Worm (Caenorhabditis elegans): Measurements from ENCODE around the gene F37A4.6.

Gene F37A4.6

DNA sequence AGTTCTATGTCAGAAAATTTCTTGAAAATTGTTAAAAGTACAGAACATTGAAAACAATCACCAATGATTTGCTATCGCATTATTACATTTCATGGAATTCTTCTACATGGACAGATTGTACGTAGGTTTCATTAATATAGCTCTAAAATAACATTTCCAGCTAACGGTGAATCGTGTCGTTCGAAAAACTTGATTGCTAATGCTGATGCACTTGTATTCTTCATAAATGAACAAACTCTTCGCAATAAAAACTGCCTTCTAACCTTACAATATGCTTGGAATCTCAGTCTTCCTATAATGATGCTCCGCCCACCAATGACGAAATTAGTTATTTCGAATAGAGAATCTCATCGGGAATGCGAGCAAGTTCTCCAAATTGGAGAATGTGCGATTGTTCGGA, at the start of gene F37A4.6:
Gene F37A4.6 (plus strand): TSS at position 301 of the 400 bp plus-strand sequence.
- no peak for TF ChIP-seq cog-1 (tag; optimal IDR thresholded peaks at IDR 0.05)

DNA sequence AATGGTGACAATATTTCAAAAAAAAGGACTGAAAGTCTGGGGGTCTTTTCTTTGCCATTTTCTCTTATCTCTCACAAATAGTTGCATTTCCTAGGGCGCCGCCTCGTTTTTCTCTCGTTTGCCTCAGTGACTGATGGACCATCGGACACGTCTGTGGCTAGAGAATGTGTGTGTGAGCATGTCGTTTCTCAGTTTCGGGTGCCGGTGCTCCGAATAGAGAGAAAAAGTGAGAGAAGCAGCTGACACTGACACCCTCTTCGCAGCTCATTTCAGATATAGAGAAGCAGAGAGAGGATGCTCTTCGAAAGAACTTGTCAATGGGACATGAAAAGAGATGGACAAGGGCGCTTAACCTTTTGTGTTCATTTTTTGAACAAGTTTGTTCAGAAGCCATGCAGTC, 49.8 kb upstream of the F37A4.6 start:
- TF ChIP-seq flt-1 (GFP tag; IDR thresholded peaks at IDR 0.05) (no peak), cog-1 (tag; optimal IDR thresholded peaks at IDR 0.05) (no peak), ztf-29 (GFP tag; IDR thresholded peaks at IDR 0.05) (no peak), T22C8.4 (GFP tag; IDR thresholded peaks at IDR 0.05) (no peak), tab-1 (GFP tag; IDR thresholded peaks at IDR 0.05) (no peak), ref-1 (GFP tag; conservative IDR thresholded peaks at IDR 0.05) (no peak), klf-2 (GFP tag; conservative IDR thresholded peaks at IDR 0.05) (no peak), ztf-23 (GFP tag; IDR thresholded peaks at IDR 0.05) (no peak), med-1 (GFP tag; optimal IDR thresholded peaks at IDR 0.05; ENCODE audit: insufficient read depth) (no peak)

- TF ChIP-seq flt-1 (GFP tag; IDR thresholded peaks at IDR 0.05): peak; percentile 88
- TF ChIP-seq ztf-29 (GFP tag; IDR thresholded peaks at IDR 0.05): peak; percentile 68; the same call in 1 of the 2 replicates
- TF ChIP-seq ref-1 (GFP tag; conservative IDR thresholded peaks at IDR 0.05): peak; percentile 60
- peak; percentile 75 for TF ChIP-seq klf-2 (GFP tag; conservative IDR thresholded peaks at IDR 0.05)
- TF ChIP-seq ztf-23 (GFP tag; IDR thresholded peaks at IDR 0.05): peak; percentile 87
- TF ChIP-seq T22C8.4 (GFP tag; IDR thresholded peaks at IDR 0.05): peak; percentile 74
- TF ChIP-seq tab-1 (GFP tag; IDR thresholded peaks at IDR 0.05): peak; percentile 91
These were observed 44.0 kb upstream of the F37A4.6 start for ce11 chrIII:6661660-6662059.

- TF ChIP-seq tab-1 (GFP tag; IDR thresholded peaks at IDR 0.05) (no peak), ztf-29 (GFP tag; IDR thresholded peaks at IDR 0.05) (no peak), med-1 (GFP tag; optimal IDR thresholded peaks at IDR 0.05; ENCODE audit: insufficient read depth) (no peak), ref-1 (GFP tag; conservative IDR thresholded peaks at IDR 0.05) (no peak), klf-2 (GFP tag; conservative IDR thresholded peaks at IDR 0.05) (no peak), cog-1 (tag; optimal IDR thresholded peaks at IDR 0.05) (no peak), flt-1 (GFP tag; IDR thresholded peaks at IDR 0.05) (no peak), T22C8.4 (GFP tag; IDR thresholded peaks at IDR 0.05) (no peak), ztf-23 (GFP tag; IDR thresholded peaks at IDR 0.05) (no peak)
These were observed 34.8 kb upstream of the F37A4.6 start for ce11 chrIII:6670737-6671242.

DNA sequence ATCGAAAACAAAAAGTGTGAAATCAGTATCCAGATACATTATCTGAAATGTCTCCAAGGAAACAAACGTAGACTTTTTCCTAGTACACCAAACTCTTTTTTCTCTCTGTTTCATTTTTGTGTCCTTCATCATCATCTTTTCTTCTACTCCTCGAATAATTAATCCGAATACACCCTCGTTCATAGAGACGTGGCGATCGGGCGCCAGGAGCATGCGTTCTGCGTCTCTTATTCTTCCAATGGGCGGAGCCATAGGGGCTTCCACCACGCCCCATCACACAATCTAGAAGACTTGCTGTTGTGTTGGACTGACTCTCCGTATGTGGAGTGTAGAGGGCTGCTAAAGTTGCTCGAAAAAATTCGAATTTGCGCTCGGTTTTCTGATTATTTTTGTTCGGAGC, 30.2 kb upstream of the F37A4.6 start, which contains the start of gene rbf-1:
Gene rbf-1 (plus strand): TSS at position 301 of the 400 bp plus-strand sequence.
- TF ChIP-seq klf-2 (GFP tag; conservative IDR thresholded peaks at IDR 0.05) (no peak), ztf-23 (GFP tag; IDR thresholded peaks at IDR 0.05) (no peak), cog-1 (tag; optimal IDR thresholded peaks at IDR 0.05) (no peak), T22C8.4 (GFP tag; IDR thresholded peaks at IDR 0.05) (no peak), med-1 (GFP tag; optimal IDR thresholded peaks at IDR 0.05; ENCODE audit: insufficient read depth) (no peak)

DNA sequence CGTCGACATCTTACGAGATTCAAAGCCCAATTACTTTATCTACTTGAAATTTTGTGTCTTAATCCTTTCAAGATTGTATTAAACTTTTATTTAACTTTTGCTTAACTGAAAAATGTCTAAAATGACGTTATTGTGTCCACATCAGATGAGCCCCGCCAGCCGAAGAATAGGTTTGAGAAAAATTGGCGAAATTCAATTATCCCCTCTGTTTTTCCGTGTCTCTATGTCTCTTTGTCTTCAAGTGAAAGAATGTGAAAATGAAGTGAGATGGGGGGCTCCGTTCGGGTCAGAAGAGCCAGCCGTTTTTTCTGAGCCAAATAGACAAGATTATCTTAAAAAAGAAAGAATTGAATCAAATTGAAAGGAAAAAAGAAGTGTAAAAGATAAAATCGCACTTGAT, 28.3 kb upstream of the F37A4.6 start:
- TF ChIP-seq flt-1 (GFP tag; IDR thresholded peaks at IDR 0.05): no peak
- TF ChIP-seq ztf-23 (GFP tag; IDR thresholded peaks at IDR 0.05): no peak
- TF ChIP-seq klf-2 (GFP tag; conservative IDR thresholded peaks at IDR 0.05): no peak
- no peak for TF ChIP-seq T22C8.4 (GFP tag; IDR thresholded peaks at IDR 0.05)
- no peak for TF ChIP-seq cog-1 (tag; optimal IDR thresholded peaks at IDR 0.05)
- TF ChIP-seq tab-1 (GFP tag; IDR thresholded peaks at IDR 0.05): no peak
- no peak for TF ChIP-seq med-1 (GFP tag; optimal IDR thresholded peaks at IDR 0.05; ENCODE audit: insufficient read depth)
- TF ChIP-seq ref-1 (GFP tag; conservative IDR thresholded peaks at IDR 0.05): no peak
- TF ChIP-seq ztf-29 (GFP tag; IDR thresholded peaks at IDR 0.05): no peak

- TF ChIP-seq ztf-23 (GFP tag; IDR thresholded peaks at IDR 0.05) (no peak), cog-1 (tag; optimal IDR thresholded peaks at IDR 0.05) (no peak), klf-2 (GFP tag; conservative IDR thresholded peaks at IDR 0.05) (no peak), ztf-29 (GFP tag; IDR thresholded peaks at IDR 0.05) (no peak)
These were observed 26.3 kb upstream of the F37A4.6 start for ce11 chrIII:6679323-6679722.

DNA sequence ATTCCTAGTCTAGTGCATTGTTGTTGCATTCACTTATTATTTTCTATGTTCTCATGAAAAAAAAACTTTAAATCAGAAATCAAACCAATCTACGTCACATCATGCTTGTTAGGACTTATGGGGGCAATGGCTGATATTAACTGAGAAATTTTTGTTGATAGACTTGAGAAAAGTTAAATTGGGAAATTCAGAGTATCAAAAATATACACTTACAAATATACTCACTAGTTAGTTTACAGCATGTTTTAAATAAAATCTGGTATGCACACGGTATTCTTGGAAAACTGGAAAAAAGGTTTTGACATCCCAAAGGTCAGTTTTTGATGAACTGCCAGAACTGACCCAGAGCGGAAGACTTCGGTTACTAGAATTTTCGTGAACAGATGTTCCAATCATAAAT, 24.7 kb upstream of the F37A4.6 start:
- no peak for TF ChIP-seq cog-1 (tag; optimal IDR thresholded peaks at IDR 0.05)
- TF ChIP-seq ztf-23 (GFP tag; IDR thresholded peaks at IDR 0.05): no peak
- no peak for TF ChIP-seq klf-2 (GFP tag; conservative IDR thresholded peaks at IDR 0.05)
- TF ChIP-seq med-1 (GFP tag; optimal IDR thresholded peaks at IDR 0.05; ENCODE audit: insufficient read depth): no peak
- TF ChIP-seq flt-1 (GFP tag; IDR thresholded peaks at IDR 0.05): no peak
- no peak for TF ChIP-seq ref-1 (GFP tag; conservative IDR thresholded peaks at IDR 0.05)
- no peak for TF ChIP-seq ztf-29 (GFP tag; IDR thresholded peaks at IDR 0.05)
- no peak for TF ChIP-seq T22C8.4 (GFP tag; IDR thresholded peaks at IDR 0.05)
- no peak for TF ChIP-seq tab-1 (GFP tag; IDR thresholded peaks at IDR 0.05)

ce11 chrIII:6681790-6682189, 23.8 kb upstream of the F37A4.6 start:
- no peak for TF ChIP-seq ztf-29 (GFP tag; IDR thresholded peaks at IDR 0.05)
- no peak for TF ChIP-seq tab-1 (GFP tag; IDR thresholded peaks at IDR 0.05)
- TF ChIP-seq cog-1 (tag; optimal IDR thresholded peaks at IDR 0.05): no peak
- TF ChIP-seq ztf-23 (GFP tag; IDR thresholded peaks at IDR 0.05): no peak
- no peak for TF ChIP-seq klf-2 (GFP tag; conservative IDR thresholded peaks at IDR 0.05)
- TF ChIP-seq med-1 (GFP tag; optimal IDR thresholded peaks at IDR 0.05; ENCODE audit: insufficient read depth): no peak
- TF ChIP-seq flt-1 (GFP tag; IDR thresholded peaks at IDR 0.05): no peak
- TF ChIP-seq ref-1 (GFP tag; conservative IDR thresholded peaks at IDR 0.05): no peak
- TF ChIP-seq T22C8.4 (GFP tag; IDR thresholded peaks at IDR 0.05): no peak

ce11 chrIII:6690490-6690889, 15.1 kb upstream of the F37A4.6 start:
- TF ChIP-seq ztf-23 (GFP tag; IDR thresholded peaks at IDR 0.05) (no peak), flt-1 (GFP tag; IDR thresholded peaks at IDR 0.05) (no peak), ztf-29 (GFP tag; IDR thresholded peaks at IDR 0.05) (no peak), med-1 (GFP tag; optimal IDR thresholded peaks at IDR 0.05; ENCODE audit: insufficient read depth) (no peak), klf-2 (GFP tag; conservative IDR thresholded peaks at IDR 0.05) (no peak), T22C8.4 (GFP tag; IDR thresholded peaks at IDR 0.05) (no peak), ref-1 (GFP tag; conservative IDR thresholded peaks at IDR 0.05) (no peak), tab-1 (GFP tag; IDR thresholded peaks at IDR 0.05) (no peak), cog-1 (tag; optimal IDR thresholded peaks at IDR 0.05) (no peak)
